Fruit fly (Drosophila melanogaster) whole organism, embryonic: Measurements from ENCODE around the gene CG42671.

Experiments used
- Aef1 ChIP-seq: fragments of 200-800 bp; sonication (Bioruptor generic); IDR thresholded peaks from 3 replicates; pipeline ENCODE4 v1.3.6; 2022; ENCODE audit warnings: missing biosample characterization, missing genetic modification characterization
- BEAF-32 ChIP-seq: fragments of 200-800 bp; sonication (Bioruptor generic); optimal IDR thresholded peaks from 3 replicates; lab custom pipeline; 2017; ENCODE audit warnings: missing biosample characterization, missing genetic modification characterization, mild to moderate bottlenecking, moderate library complexity, missing genetic modification reagents
- Bteb2 ChIP-seq: fragments of 200-800 bp; sonication (Bioruptor generic); optimal IDR thresholded peaks from 2 replicates; lab custom pipeline; 2016; ENCODE audit warnings: missing biosample characterization, missing genetic modification characterization
- CG10366 ChIP-seq: fragments of 200-800 bp; sonication (Bioruptor generic); IDR thresholded peaks from 2 replicates; pipeline ENCODE4 v1.3.6; 2022; ENCODE audit warnings: missing biosample characterization, missing genetic modification characterization
- CG10654 ChIP-seq: fragments of 200-800 bp; sonication (Bioruptor generic); optimal IDR thresholded peaks from 2 replicates; lab custom pipeline; 2016; ENCODE audit warnings: missing biosample characterization, missing genetic modification characterization
- CG11504 ChIP-seq: fragments of 200-800 bp; sonication (Bioruptor generic); optimal IDR thresholded peaks from 3 replicates; lab custom pipeline; 2019; ENCODE audit warnings: missing biosample characterization, mild to moderate bottlenecking, missing genetic modification characterization, moderate library complexity
- CG12659 ChIP-seq: fragments of 200-800 bp; sonication (Bioruptor generic); optimal IDR thresholded peaks from 3 replicates; lab custom pipeline; 2017; ENCODE audit warnings: mild to moderate bottlenecking, missing biosample characterization, missing genetic modification reagents, missing genetic modification characterization
- CG13287 ChIP-seq: fragments of 200-800 bp; sonication (Bioruptor generic); IDR thresholded peaks from 2 replicates; pipeline ENCODE4 v1.3.6; 2022; ENCODE audit warnings: missing biosample characterization, missing genetic modification characterization; ENCODE audit not compliant: partially characterized antibody
- CG13624 ChIP-seq: fragments of 200-800 bp; sonication (Bioruptor generic); optimal IDR thresholded peaks from 2 replicates; lab custom pipeline; 2016; ENCODE audit warnings: missing biosample characterization, missing genetic modification characterization
- CG14014 ChIP-seq: fragments of 200-800 bp; sonication (Bioruptor generic); IDR thresholded peaks from 2 replicates; pipeline ENCODE4 v1.3.6; 2022; ENCODE audit warnings: missing biosample characterization, missing genetic modification characterization
- CG14667 ChIP-seq: fragments of 200-800 bp; sonication (Bioruptor generic); IDR thresholded peaks from 2 replicates; pipeline ENCODE4 v1.3.6; 2022; ENCODE audit warnings: missing biosample characterization, missing genetic modification characterization
- CG15073 ChIP-seq: fragments of 200-800 bp; sonication (Bioruptor generic); optimal IDR thresholded peaks from 2 replicates; lab custom pipeline; 2016; ENCODE audit warnings: missing biosample characterization, missing genetic modification characterization
- CG15696 ChIP-seq: fragments of 200-800 bp; sonication (Bioruptor generic); optimal IDR thresholded peaks from 2 replicates; lab custom pipeline; 2019; ENCODE audit warnings: missing biosample characterization, mild to moderate bottlenecking, missing genetic modification characterization, moderate library complexity
- CG16813 ChIP-seq: fragments of 200-800 bp; sonication (Bioruptor generic); IDR thresholded peaks from 3 replicates; pipeline ENCODE4 v1.3.6; 2022; ENCODE audit warnings: missing biosample characterization, missing genetic modification characterization; ENCODE audit not compliant: partially characterized antibody
- CG17328 ChIP-seq: fragments of 200-800 bp; sonication (Bioruptor generic); IDR thresholded peaks from 2 replicates; pipeline ENCODE4 v1.3.6; 2022; ENCODE audit warnings: missing biosample characterization, missing genetic modification characterization
- CG18476 ChIP-seq: fragments of 200-800 bp; sonication (Bioruptor generic); optimal IDR thresholded peaks from 2 replicates; lab custom pipeline; 2016; ENCODE audit warnings: missing biosample characterization, mild to moderate bottlenecking, missing genetic modification characterization
- CG2120 ChIP-seq: fragments of 200-800 bp; sonication (Bioruptor generic); optimal IDR thresholded peaks from 3 replicates; lab custom pipeline; 2016; ENCODE audit warnings: missing biosample characterization, missing genetic modification characterization
- CG3065 ChIP-seq: fragments of 200-800 bp; sonication (Bioruptor generic); optimal IDR thresholded peaks from 2 replicates; lab custom pipeline; 2016; ENCODE audit warnings: missing biosample characterization, missing genetic modification characterization
- CG31224 ChIP-seq: fragments of 200-800 bp; sonication (Bioruptor generic); IDR thresholded peaks from 2 replicates; pipeline ENCODE4 v1.3.6; 2022; ENCODE audit warnings: missing biosample characterization, missing genetic modification characterization
- CG31365 ChIP-seq: fragments of 200-800 bp; sonication (Bioruptor generic); optimal IDR thresholded peaks from 2 replicates; lab custom pipeline; 2018; ENCODE audit warnings: missing biosample characterization, mild to moderate bottlenecking, missing genetic modification characterization
- CG34224 ChIP-seq: fragments of 200-800 bp; sonication (Bioruptor generic); IDR thresholded peaks from 3 replicates; pipeline ENCODE4 v1.3.6; 2022; ENCODE audit warnings: missing biosample characterization, missing genetic modification characterization; ENCODE audit not compliant: partially characterized antibody
- CG6254 ChIP-seq: fragments of 200-800 bp; sonication (Bioruptor generic); optimal IDR thresholded peaks from 3 replicates; lab custom pipeline; 2017; ENCODE audit warnings: mild to moderate bottlenecking, missing biosample characterization, missing genetic modification reagents, missing genetic modification characterization
- CG6791 ChIP-seq: fragments of 200-800 bp; sonication (Bioruptor generic); IDR thresholded peaks from 3 replicates; pipeline ENCODE4 v1.3.6; 2022; ENCODE audit warnings: missing biosample characterization, missing genetic modification characterization; ENCODE audit not compliant: partially characterized antibody
- CG7372 ChIP-seq: fragments of 200-800 bp; sonication (Bioruptor generic); IDR thresholded peaks from 2 replicates; pipeline ENCODE4 v1.3.6; 2022; ENCODE audit warnings: missing biosample characterization, missing genetic modification characterization
- CG7745 ChIP-seq: fragments of 200-800 bp; sonication (Bioruptor generic); optimal IDR thresholded peaks from 2 replicates; lab custom pipeline; 2018; ENCODE audit warnings: missing biosample characterization, mild to moderate bottlenecking, missing genetic modification characterization, moderate library complexity
- CG7963 ChIP-seq: fragments of 200-800 bp; sonication (Bioruptor generic); IDR thresholded peaks from 3 replicates; pipeline ENCODE4 v1.3.6; 2022; ENCODE audit warnings: missing biosample characterization, missing genetic modification characterization; ENCODE audit not compliant: partially characterized antibody
- CG7987 ChIP-seq: fragments of 200-800 bp; sonication (Bioruptor generic); optimal IDR thresholded peaks from 2 replicates; lab custom pipeline; 2018; ENCODE audit warnings: missing biosample characterization, mild to moderate bottlenecking, missing genetic modification characterization, moderate library complexity
- CG9727 ChIP-seq: fragments of 200-800 bp; sonication (Bioruptor generic); optimal IDR thresholded peaks from 3 replicates; lab custom pipeline; 2017; ENCODE audit warnings: missing biosample characterization, mild to moderate bottlenecking, missing genetic modification characterization
- D19B ChIP-seq: fragments of 200-800 bp; sonication (Bioruptor generic); optimal IDR thresholded peaks from 2 replicates; lab custom pipeline; 2017; ENCODE audit warnings: missing biosample characterization, mild to moderate bottlenecking, missing genetic modification characterization
- E2f1 ChIP-seq: fragments of 200-800 bp; sonication (Bioruptor generic); IDR thresholded peaks from 2 replicates; pipeline ENCODE4 v1.3.6; 2022; ENCODE audit warnings: missing biosample characterization, missing genetic modification characterization
- HLH54F ChIP-seq: fragments of 200-800 bp; sonication (Bioruptor generic); optimal IDR thresholded peaks from 3 replicates; lab custom pipeline; 2016; ENCODE audit warnings: missing biosample characterization, missing genetic modification characterization
- MBD-R2 ChIP-seq: fragments of 200-800 bp; sonication (Bioruptor generic); IDR thresholded peaks from 2 replicates; pipeline ENCODE4 v1.3.6; 2022; ENCODE audit warnings: missing biosample characterization, missing genetic modification characterization
- MESR4 ChIP-seq: fragments of 200-800 bp; sonication (Bioruptor generic); optimal IDR thresholded peaks from 2 replicates; lab custom pipeline; 2018; ENCODE audit warnings: missing biosample characterization, mild to moderate bottlenecking, missing genetic modification characterization, moderate library complexity
- Max ChIP-seq: fragments of 200-800 bp; sonication (Bioruptor generic); optimal IDR thresholded peaks from 2 replicates; lab custom pipeline; 2016; ENCODE audit warnings: missing biosample characterization, mild to moderate bottlenecking, missing genetic modification characterization
- Oli ChIP-seq: fragments of 200-800 bp; sonication (Bioruptor generic); optimal IDR thresholded peaks from 2 replicates; lab custom pipeline; 2018; ENCODE audit warnings: missing biosample characterization, mild to moderate bottlenecking, missing genetic modification characterization, moderate library complexity
- ac ChIP-seq: fragments of 200-800 bp; sonication (Bioruptor generic); optimal IDR thresholded peaks from 3 replicates; lab custom pipeline; 2017; ENCODE audit warnings: missing biosample characterization, mild to moderate bottlenecking, missing genetic modification characterization
- amos ChIP-seq: fragments of 200-800 bp; sonication (Bioruptor generic); IDR thresholded peaks from 2 replicates; pipeline ENCODE4 v1.3.6; 2022; ENCODE audit warnings: missing biosample characterization, missing genetic modification characterization; ENCODE audit not compliant: partially characterized antibody
- ash1 ChIP-seq: fragments of 200-800 bp; sonication (Bioruptor generic); optimal IDR thresholded peaks from 2 replicates; lab custom pipeline; 2018; ENCODE audit warnings: missing biosample characterization, mild to moderate bottlenecking, missing genetic modification characterization
- chm ChIP-seq: fragments of 200-800 bp; sonication (Bioruptor generic); IDR thresholded peaks from 2 replicates; pipeline ENCODE4 v1.3.6; 2022; ENCODE audit warnings: missing biosample characterization, missing genetic modification characterization
- disco-r ChIP-seq: fragments of 200-800 bp; sonication (Bioruptor generic); optimal IDR thresholded peaks from 2 replicates; lab custom pipeline; 2016; ENCODE audit warnings: missing biosample characterization, missing genetic modification characterization
- grn ChIP-seq: fragments of 200-800 bp; sonication (Bioruptor generic); optimal IDR thresholded peaks from 3 replicates; lab custom pipeline; 2017; ENCODE audit warnings: missing biosample characterization, missing genetic modification characterization
- gro ChIP-seq: fragments of 200-800 bp; sonication (Bioruptor generic); optimal IDR thresholded peaks from 2 replicates; lab custom pipeline; 2016; ENCODE audit warnings: missing biosample characterization, missing genetic modification characterization
- jumu ChIP-seq: fragments of 200-800 bp; sonication (Bioruptor generic); optimal IDR thresholded peaks from 3 replicates; lab custom pipeline; 2016; ENCODE audit warnings: missing biosample characterization, missing genetic modification characterization
- kay ChIP-seq: fragments of 200-800 bp; sonication (Bioruptor generic); optimal IDR thresholded peaks from 2 replicates; lab custom pipeline; 2016; ENCODE audit warnings: missing biosample characterization, missing genetic modification characterization
- kni ChIP-seq: fragments of 200-800 bp; sonication (Bioruptor generic); optimal IDR thresholded peaks from 3 replicates; lab custom pipeline; 2017; ENCODE audit warnings: mild to moderate bottlenecking, missing biosample characterization, missing genetic modification reagents, missing genetic modification characterization
- onecut ChIP-seq: fragments of 200-800 bp; sonication (Bioruptor generic); IDR thresholded peaks from 2 replicates; pipeline ENCODE4 v1.3.6; 2022; ENCODE audit warnings: missing biosample characterization, missing genetic modification characterization
- pan ChIP-seq, 4 experiments: fragments of >200 bp in 3 of 4; fragments of 200-800 bp in 1 of 4; sonication (Bioruptor generic) in 1 of 4; optimal IDR thresholded peaks in 3 of 4; IDR thresholded peaks in 1 of 4; 2 replicates each; pipeline versions ENCODE4 v1.3.6 to Lab custom; 2017 to 2022; ENCODE audit warnings: missing biosample characterization in 2 of 4, missing genetic modification characterization in 2 of 4, mixed read lengths in 1 of 4
- pb ChIP-seq: fragments of 200-800 bp; sonication (Bioruptor generic); optimal IDR thresholded peaks from 3 replicates; lab custom pipeline; 2016; ENCODE audit warnings: missing biosample characterization, missing genetic modification characterization
- toy ChIP-seq: fragments of 200-800 bp; sonication (Bioruptor generic); IDR thresholded peaks from 2 replicates; pipeline ENCODE4 v1.3.6; 2022; ENCODE audit warnings: missing biosample characterization, missing genetic modification characterization

The CG42671 gene

DNA sequence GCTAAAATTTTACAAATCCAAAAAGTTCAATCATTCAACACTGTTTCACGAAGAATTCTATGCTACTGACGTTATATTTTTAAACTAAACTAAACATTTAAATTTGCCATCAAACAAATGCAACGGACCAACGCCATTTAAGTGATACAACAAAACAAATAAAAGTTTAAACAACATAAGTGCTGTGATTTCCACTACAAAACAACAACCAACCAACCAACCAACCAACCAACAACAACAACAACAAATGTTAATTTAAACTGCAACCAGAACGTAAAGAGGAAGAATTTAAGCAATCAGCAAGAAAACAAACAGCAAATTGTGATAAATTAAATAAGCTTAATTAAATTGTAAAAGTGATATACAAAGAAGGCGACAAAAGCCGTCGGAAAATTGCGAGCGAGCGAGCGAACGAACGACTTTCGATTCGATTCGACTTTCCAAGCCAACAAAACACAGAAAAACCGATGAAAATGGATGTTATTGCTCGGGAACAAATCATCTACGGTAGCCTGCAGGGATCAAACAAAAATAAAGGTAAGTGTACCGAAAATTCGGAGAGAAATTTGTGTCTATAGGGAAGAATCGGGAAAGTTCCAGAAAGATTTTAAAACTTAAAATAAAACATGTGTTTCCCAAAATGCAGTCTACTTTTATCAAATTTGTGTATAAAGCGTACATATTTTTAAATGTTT lies 38.3 kb downstream of the CG42671 start (continued):
- TF ChIP-seq CG9727 (GFP tag; lab: Kevin White, UChicago): no peak
- no peak for TF ChIP-seq pb (GFP tag; lab: Kevin White, UChicago)
- TF ChIP-seq CG7372 (GFP tag; lab: Robert Waterston, UW): no peak
- no peak for TF ChIP-seq CG14014 (GFP tag; lab: Robert Waterston, UW)
- TF ChIP-seq disco-r (GFP tag; lab: Kevin White, UChicago): no peak
- no peak for TF ChIP-seq CG7963 (GFP tag; lab: Robert Waterston, UW)
- TF ChIP-seq MESR4: no peak
- TF ChIP-seq E2f1 (GFP tag; lab: Robert Waterston, UW): no peak; the same call in 1 of the 2 replicates
- TF ChIP-seq kay (GFP tag; lab: Kevin White, UChicago): no peak
- no peak for TF ChIP-seq CG7745 (tag; lab: Kevin White, UChicago)
- TF ChIP-seq CG17328 (GFP tag; lab: Robert Waterston, UW): no peak
- TF ChIP-seq amos (GFP tag; lab: Robert Waterston, UW): no peak
- no peak for TF ChIP-seq CG6254 (GFP tag; lab: Kevin White, UChicago)
- no peak for TF ChIP-seq jumu (GFP tag; lab: Kevin White, UChicago)
- no peak for TF ChIP-seq ash1 (GFP tag; lab: Kevin White, UChicago)
- no peak for TF ChIP-seq D19B
- no peak for TF ChIP-seq ac
- peak; percentile 77 for TF ChIP-seq chm (GFP tag; lab: Robert Waterston, UW)
- no peak for TF ChIP-seq CG15073 (GFP tag; lab: Kevin White, UChicago)
- no peak for TF ChIP-seq CG18476 (GFP tag; lab: Kevin White, UChicago)
- 0 out of 2 replicates have a peak, but pooled peaks have one; percentile 1 for TF ChIP-seq CG31224 (GFP tag; lab: Robert Waterston, UW)
- TF ChIP-seq Oli (tag; lab: Kevin White, UChicago): no peak
- no peak for TF ChIP-seq CG31365
- no peak for TF ChIP-seq CG16813
- TF ChIP-seq CG7987 (GFP tag; lab: Kevin White, UChicago): no peak
- no peak for TF ChIP-seq CG34224 (GFP tag; lab: Robert Waterston, UW)
- no peak for TF ChIP-seq toy (GFP tag; lab: Robert Waterston, UW)
- no peak for TF ChIP-seq CG10366 (GFP tag; lab: Robert Waterston, UW)
- no peak for TF ChIP-seq CG13287 (GFP tag; lab: Robert Waterston, UW)
- TF ChIP-seq CG6791 (GFP tag; lab: Robert Waterston, UW): no peak
- TF ChIP-seq CG14667 (GFP tag; lab: Robert Waterston, UW): no peak
- no peak for TF ChIP-seq grn (GFP tag; lab: Kevin White, UChicago)
- no peak for TF ChIP-seq CG10654 (GFP tag; lab: Kevin White, UChicago)
- TF ChIP-seq MBD-R2 (GFP tag; lab: Robert Waterston, UW): no peak
- TF ChIP-seq Bteb2 (GFP tag; lab: Kevin White, UChicago): no peak
- no peak for TF ChIP-seq kni (GFP tag; lab: Kevin White, UChicago)
- no peak for TF ChIP-seq gro (GFP tag; lab: Kevin White, UChicago)
- TF ChIP-seq pan (optimal IDR thresholded peaks at IDR 0.05; lab: Kevin White, UChicago): no peak
- no peak for TF ChIP-seq pan (GFP tag; optimal IDR thresholded peaks at IDR 0.05 in 1 of 2, IDR thresholded peaks at IDR 0.05 in 1 of 2)
- TF ChIP-seq onecut (GFP tag; lab: Robert Waterston, UW): no peak
- no peak for TF ChIP-seq CG15696 (tag; lab: Kevin White, UChicago)
- TF ChIP-seq CG2120 (GFP tag; lab: Kevin White, UChicago): no peak
- no peak for TF ChIP-seq Aef1 (GFP tag; lab: Robert Waterston, UW)
- no peak for TF ChIP-seq Max
- no peak for TF ChIP-seq CG11504 (tag; lab: Kevin White, UChicago)
- TF ChIP-seq CG3065 (GFP tag; lab: Kevin White, UChicago): no peak
- no peak for TF ChIP-seq HLH54F (GFP tag; lab: Kevin White, UChicago)
- TF ChIP-seq BEAF-32 (GFP tag; lab: Kevin White, UChicago): no peak
- no peak for TF ChIP-seq CG13624 (GFP tag; lab: Kevin White, UChicago)
- no peak for TF ChIP-seq CG12659
